Worm (Caenorhabditis elegans) whole organism, young adult: Measurements from ENCODE around the gene M163.8.

Source experiments
- B0035.1 ChIP-seq: sonication (generic microtip); optimal IDR thresholded peaks from 2 replicates; lab custom pipeline; 2016; ENCODE audit warnings: missing genetic modification characterization, mild to moderate bottlenecking, missing compliant biosample characterization, missing genotype, missing genetic modification reagents
- B0336.3 ChIP-seq: fragments of 200-800 bp; sonication (Bioruptor generic); IDR thresholded peaks from 2 replicates; pipeline ENCODE4 v1.3.6; 2022; ENCODE audit warnings: missing genetic modification characterization, missing compliant biosample characterization
- C17E4.6 ChIP-seq: fragments of 200-800 bp; sonication (Bioruptor generic); IDR thresholded peaks from 2 replicates; pipeline ENCODE4 v1.3.6; 2022; ENCODE audit warnings: missing genetic modification reagents, missing genetic modification characterization, missing compliant biosample characterization
- D2030.7 ChIP-seq: fragments of 200-800 bp; sonication (Bioruptor generic); IDR thresholded peaks from 2 replicates; pipeline ENCODE4 v1.3.6; 2022; ENCODE audit warnings: missing genetic modification reagents, missing genetic modification characterization, missing compliant biosample characterization
- F10E7.11 ChIP-seq: sonication (generic microtip); optimal IDR thresholded peaks from 2 replicates; lab custom pipeline; 2017; ENCODE audit warnings: mild to moderate bottlenecking, missing genetic modification characterization, moderate library complexity, missing compliant biosample characterization
- F23B12.7 ChIP-seq: sonication (generic microtip); optimal IDR thresholded peaks from 2 replicates; lab custom pipeline; 2017; ENCODE audit warnings: missing genetic modification characterization, mild to moderate bottlenecking, missing compliant biosample characterization, antibody characterized with exemption, moderate library complexity; ENCODE audit not compliant: insufficient read depth
- F37B4.10 ChIP-seq: fragments of 200-800 bp; sonication (Bioruptor generic); IDR thresholded peaks from 2 replicates; pipeline ENCODE4 v1.3.6; 2022; ENCODE audit warnings: missing genetic modification characterization, missing compliant biosample characterization
- F39B2.1 ChIP-seq: fragments of 200-800 bp; sonication (Bioruptor generic); IDR thresholded peaks from 2 replicates; pipeline ENCODE4 v1.3.6; 2022; ENCODE audit warnings: missing genetic modification reagents, missing genetic modification characterization, missing compliant biosample characterization
- K11D2.4 ChIP-seq: fragments of 200-800 bp; sonication (Bioruptor generic); IDR thresholded peaks from 2 replicates; pipeline ENCODE4 v1.3.6; 2022; ENCODE audit warnings: missing genetic modification reagents, missing genetic modification characterization, missing compliant biosample characterization
- K12H6.12 ChIP-seq: fragments of 200-800 bp; sonication (Bioruptor generic); optimal IDR thresholded peaks from 2 replicates; lab custom pipeline; 2018; ENCODE audit warnings: mild to moderate bottlenecking, missing genetic modification characterization, missing compliant biosample characterization
- Y53F4B.3 ChIP-seq: fragments of 200-800 bp; sonication (Bioruptor generic); IDR thresholded peaks from 2 replicates; pipeline ENCODE4 v1.3.6; 2022; ENCODE audit warnings: missing genetic modification reagents, missing genetic modification characterization, missing compliant biosample characterization
- Y67H2A.10 ChIP-seq: fragments of 200-800 bp; sonication (Bioruptor generic); conservative IDR thresholded peaks from 2 replicates; pipeline ENCODE4 v1.3.6; 2022; ENCODE audit warnings: missing genetic modification reagents, missing genetic modification characterization, missing compliant biosample characterization
- ZK185.1 ChIP-seq: sonication (generic microtip); optimal IDR thresholded peaks from 2 replicates; lab custom pipeline; 2016; ENCODE audit warnings: mild to moderate bottlenecking, missing genetic modification characterization, missing compliant biosample characterization; ENCODE audit not compliant: poor library complexity, severe bottlenecking
- bed-2 ChIP-seq: fragments of 200-800 bp; sonication (Bioruptor generic); IDR thresholded peaks from 2 replicates; pipeline ENCODE4 v1.3.6; 2022; ENCODE audit warnings: missing genetic modification reagents, missing genetic modification characterization, missing compliant biosample characterization
- ceh-100 ChIP-seq: fragments of 200-800 bp; sonication (Bioruptor generic); IDR thresholded peaks from 2 replicates; pipeline ENCODE4 v1.3.6; 2022; ENCODE audit warnings: missing genetic modification reagents, missing genetic modification characterization, missing compliant biosample characterization
- ceh-40 ChIP-seq: fragments of 200-800 bp; sonication (Bioruptor generic); IDR thresholded peaks from 2 replicates; pipeline ENCODE4 v1.3.6; 2022; ENCODE audit warnings: missing genetic modification characterization, missing compliant biosample characterization
- ceh-58 ChIP-seq: fragments of 200-800 bp; sonication (Bioruptor generic); IDR thresholded peaks from 2 replicates; pipeline ENCODE4 v1.3.6; 2022; ENCODE audit warnings: missing genetic modification characterization, missing compliant biosample characterization
- ceh-91 ChIP-seq: fragments of 200-800 bp; sonication (Bioruptor generic); IDR thresholded peaks from 2 replicates; pipeline ENCODE4 v1.3.6; 2022; ENCODE audit warnings: missing genetic modification reagents, missing genetic modification characterization, missing compliant biosample characterization
- dpff-1 ChIP-seq: sonication (generic microtip); optimal IDR thresholded peaks from 2 replicates; lab custom pipeline; 2017; ENCODE audit warnings: mild to moderate bottlenecking, missing genetic modification characterization, missing compliant biosample characterization
- ets-4 ChIP-seq: fragments of 200-800 bp; sonication (Bioruptor generic); optimal IDR thresholded peaks from 2 replicates; lab custom pipeline; 2018; ENCODE audit warnings: mild to moderate bottlenecking, missing genetic modification characterization, missing compliant biosample characterization
- fkh-3 ChIP-seq: sonication (generic microtip); optimal IDR thresholded peaks from 2 replicates; lab custom pipeline; 2016; ENCODE audit warnings: mild to moderate bottlenecking, missing genetic modification characterization, missing compliant biosample characterization
- hlh-26 ChIP-seq: fragments of 200-800 bp; sonication (Bioruptor generic); conservative IDR thresholded peaks from 2 replicates; pipeline ENCODE4 v1.3.6; 2022; ENCODE audit warnings: missing genetic modification reagents, missing genetic modification characterization, missing compliant biosample characterization
- hsf-1 ChIP-seq: fragments of 200-800 bp; sonication (Bioruptor generic); IDR thresholded peaks from 2 replicates; pipeline ENCODE4 v1.3.6; 2022; ENCODE audit warnings: missing genetic modification reagents, missing genetic modification characterization, missing compliant biosample characterization
- lag-1 ChIP-seq: fragments of 200-800 bp; sonication (Bioruptor generic); IDR thresholded peaks from 2 replicates; pipeline ENCODE4 v1.3.6; 2022; ENCODE audit warnings: missing genetic modification reagents, missing genetic modification characterization, missing compliant biosample characterization
- lin-35 ChIP-seq, 3 experiments: fragments of 150-350 bp in 2 of 3; sonication (generic microtip) in 1 of 3; optimal IDR thresholded peaks; 2 replicates each; lab custom pipeline; 2014 to 2018; ENCODE audit warnings: missing biosample characterization in 3 of 3, missing genetic modification characterization in 3 of 3, missing genetic modification reagents in 3 of 3
- lin-54 ChIP-seq: fragments of 200-800 bp; sonication (Bioruptor generic); optimal IDR thresholded peaks from 2 replicates; lab custom pipeline; 2018; ENCODE audit warnings: mild to moderate bottlenecking, missing genetic modification characterization, missing compliant biosample characterization
- lir-1 ChIP-seq: fragments of 200-800 bp; sonication (Bioruptor generic); conservative IDR thresholded peaks from 2 replicates; pipeline ENCODE4 v1.3.6; 2022; ENCODE audit warnings: missing genetic modification reagents, missing genetic modification characterization, missing compliant biosample characterization
- lsy-27 ChIP-seq: sonication (generic microtip); optimal IDR thresholded peaks from 2 replicates; lab custom pipeline; 2017; ENCODE audit warnings: missing genetic modification characterization, mild to moderate bottlenecking, missing compliant biosample characterization, antibody characterized with exemption, missing genotype, borderline replicate concordance; ENCODE audit not compliant: insufficient read depth
- mel-28 ChIP-seq: sonication (generic microtip); optimal IDR thresholded peaks from 2 replicates; lab custom pipeline; 2016; ENCODE audit warnings: borderline replicate concordance, mild to moderate bottlenecking, missing genetic modification characterization, missing compliant biosample characterization
- mxl-1 ChIP-seq: sonication (generic microtip); optimal IDR thresholded peaks from 2 replicates; lab custom pipeline; 2016; ENCODE audit warnings: missing genetic modification characterization, missing compliant biosample characterization
- nfya-2 ChIP-seq: fragments of 200-800 bp; sonication (Bioruptor generic); IDR thresholded peaks from 2 replicates; pipeline ENCODE4 v1.3.6; 2022; ENCODE audit warnings: missing genetic modification reagents, missing genetic modification characterization, missing compliant biosample characterization
- nhr-27 ChIP-seq: fragments of 200-800 bp; sonication (Bioruptor generic); optimal IDR thresholded peaks from 2 replicates; lab custom pipeline; 2018; ENCODE audit warnings: mild to moderate bottlenecking, missing genetic modification characterization, moderate library complexity, missing compliant biosample characterization
- rec-8 ChIP-seq, 2 experiments: sonication (generic microtip); optimal IDR thresholded peaks; 2 replicates each; lab custom pipeline; 2016; ENCODE audit warnings: mild to moderate bottlenecking in 2 of 2, missing genetic modification characterization in 2 of 2, missing genetic modification reagents in 2 of 2, missing genotype in 2 of 2, missing biosample characterization in 1 of 2, missing compliant biosample characterization in 1 of 2, moderate library complexity in 1 of 2
- repo-1 ChIP-seq: sonication (generic microtip); optimal IDR thresholded peaks from 2 replicates; lab custom pipeline; 2017; ENCODE audit warnings: mild to moderate bottlenecking, missing genetic modification characterization, missing compliant biosample characterization
- rpc-1 ChIP-seq, 2 experiments: fragments of 150-350 bp in 1 of 2; sonication (generic microtip) in 1 of 2; optimal IDR thresholded peaks; 2 replicates each; lab custom pipeline; 2014 to 2018; ENCODE audit warnings: missing biosample characterization in 1 of 2, missing genetic modification characterization in 1 of 2, missing genetic modification reagents in 1 of 2, missing genotype in 1 of 2
- sea-2 ChIP-seq: fragments of 200-800 bp; sonication (Bioruptor generic); IDR thresholded peaks from 2 replicates; pipeline ENCODE4 v1.3.6; 2022; ENCODE audit warnings: missing genetic modification characterization, missing compliant biosample characterization
- snpc-1.3 ChIP-seq: sonication (generic microtip); optimal IDR thresholded peaks from 2 replicates; lab custom pipeline; 2017; ENCODE audit warnings: missing genetic modification characterization, mild to moderate bottlenecking, missing compliant biosample characterization, antibody characterized with exemption, moderate library complexity, missing genotype, missing genetic modification reagents; ENCODE audit not compliant: insufficient read depth
- snpc-3.4 ChIP-seq: sonication (generic microtip); optimal IDR thresholded peaks from 2 replicates; lab custom pipeline; 2017; ENCODE audit warnings: missing genetic modification characterization, mild to moderate bottlenecking, missing compliant biosample characterization, antibody characterized with exemption, moderate library complexity, missing genotype, missing genetic modification reagents
- somi-1 ChIP-seq: fragments of 200-800 bp; sonication (Bioruptor generic); optimal IDR thresholded peaks from 2 replicates; lab custom pipeline; 2018; ENCODE audit warnings: mild to moderate bottlenecking, missing genetic modification characterization, missing compliant biosample characterization
- sptf-2 ChIP-seq: fragments of 200-800 bp; sonication (Bioruptor generic); optimal IDR thresholded peaks from 2 replicates; lab custom pipeline; 2018; ENCODE audit warnings: mild to moderate bottlenecking, missing genetic modification characterization, missing compliant biosample characterization
- tlf-1 ChIP-seq: fragments of 200-800 bp; sonication (Bioruptor generic); optimal IDR thresholded peaks from 2 replicates; lab custom pipeline; 2018; ENCODE audit warnings: mild to moderate bottlenecking, missing genetic modification characterization, missing compliant biosample characterization
- unc-130 ChIP-seq: sonication (generic microtip); optimal IDR thresholded peaks from 2 replicates; lab custom pipeline; 2016; ENCODE audit warnings: missing genetic modification reagents, missing genetic modification characterization, missing compliant biosample characterization
- unc-62 ChIP-seq: fragments of 150-350 bp; optimal IDR thresholded peaks from 2 replicates; lab custom pipeline; 2014; ENCODE audit warnings: missing biosample characterization, missing genetic modification reagents, missing genetic modification characterization
- zfh-2 ChIP-seq: fragments of 200-800 bp; sonication (Bioruptor generic); conservative IDR thresholded peaks from 2 replicates; pipeline ENCODE4 v1.3.6; 2022; ENCODE audit warnings: missing genetic modification reagents, missing genetic modification characterization, missing compliant biosample characterization
- ztf-18 ChIP-seq: sonication (generic microtip); optimal IDR thresholded peaks from 2 replicates; lab custom pipeline; 2016; ENCODE audit warnings: missing genotype, mild to moderate bottlenecking, missing genetic modification characterization, missing compliant biosample characterization
- ztf-22 ChIP-seq: fragments of 200-800 bp; sonication (Bioruptor generic); optimal IDR thresholded peaks from 2 replicates; lab custom pipeline; 2018; ENCODE audit warnings: mild to moderate bottlenecking, missing genetic modification characterization, moderate library complexity, missing compliant biosample characterization
- ztf-26 ChIP-seq: sonication (generic microtip); optimal IDR thresholded peaks from 2 replicates; lab custom pipeline; 2017; ENCODE audit warnings: missing genetic modification characterization, missing compliant biosample characterization
- ztf-28 ChIP-seq: fragments of 200-800 bp; sonication (Bioruptor generic); IDR thresholded peaks from 2 replicates; pipeline ENCODE4 v1.3.6; 2022; ENCODE audit warnings: missing genetic modification reagents, missing genetic modification characterization, missing compliant biosample characterization

M163.8 gene

DNA sequence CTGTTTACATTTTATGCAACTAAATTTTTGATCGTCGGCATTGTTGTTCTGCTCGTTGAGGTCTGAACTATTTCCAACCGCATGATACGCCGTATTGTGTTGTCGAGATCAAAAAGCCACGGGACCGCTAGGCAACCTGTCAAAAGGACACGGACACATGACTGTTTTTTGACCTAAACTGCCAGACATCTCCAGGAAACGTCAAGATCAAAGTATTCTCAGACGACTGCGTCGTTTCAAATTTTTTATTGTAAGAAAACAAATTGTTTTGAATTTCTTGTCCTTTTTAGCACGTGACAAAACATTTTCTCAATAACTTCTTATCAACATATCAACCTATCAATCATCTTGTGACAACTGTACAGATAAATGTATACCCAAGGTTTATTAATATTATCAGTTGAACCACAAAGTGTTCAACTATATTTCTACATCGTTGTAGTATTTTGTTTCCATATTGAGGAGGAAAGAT, 17.2 kb downstream of the M163.8 start (continued):
- no peak for TF ChIP-seq nhr-27 (tag; lab: Kevin White, UChicago)
- TF ChIP-seq Y67H2A.10 (GFP tag; lab: Robert Waterston, UW): no peak
- TF ChIP-seq ceh-58: no peak
- peak; percentile 88 for TF ChIP-seq ztf-26
- TF ChIP-seq unc-130 (GFP tag; lab: Kevin White, UChicago): no peak
- no peak for TF ChIP-seq rpc-1 (optimal IDR thresholded peaks at IDR 0.05; lab: Kevin White, UChicago)
- no peak for TF ChIP-seq rpc-1 (tag; optimal IDR thresholded peaks at IDR 0.05; lab: Kevin White, UChicago)
- peak; percentile 18 for TF ChIP-seq ztf-18
- TF ChIP-seq F39B2.1 (GFP tag; lab: Robert Waterston, UW): no peak
- TF ChIP-seq K11D2.4: peak; percentile 83
- no peak for TF ChIP-seq mel-28 (tag; lab: Kevin White, UChicago)
- TF ChIP-seq F23B12.7: no peak
- TF ChIP-seq C17E4.6 (GFP tag; lab: Robert Waterston, UW): no peak
- TF ChIP-seq fkh-3 (tag; lab: Kevin White, UChicago): no peak
- peak in 1 of 3 experiments; percentile 28 for TF ChIP-seq lin-35 (GFP tag; optimal IDR thresholded peaks at IDR 0.05; lab: Kevin White, UChicago)
- TF ChIP-seq K12H6.12: peak; percentile 41
- no peak for TF ChIP-seq F37B4.10
- no peak for TF ChIP-seq ceh-100 (GFP tag; lab: Robert Waterston, UW)
- no peak for TF ChIP-seq hlh-26 (GFP tag; lab: Robert Waterston, UW)
- no peak for TF ChIP-seq repo-1
- peak; percentile 97 for TF ChIP-seq unc-62 (GFP tag; lab: Kevin White, UChicago)
- TF ChIP-seq nfya-2 (GFP tag; lab: Robert Waterston, UW): no peak
- TF ChIP-seq lin-54: peak; percentile 12
- TF ChIP-seq bed-2 (GFP tag; lab: Robert Waterston, UW): no peak
- TF ChIP-seq lir-1 (GFP tag; lab: Robert Waterston, UW): peak; percentile 66
- TF ChIP-seq dpff-1 (tag; lab: Kevin White, UChicago): peak; percentile 17
- TF ChIP-seq snpc-3.4 (tag; lab: Kevin White, UChicago): no peak
- TF ChIP-seq ceh-91 (GFP tag; lab: Robert Waterston, UW): no peak
- TF ChIP-seq zfh-2 (GFP tag; lab: Robert Waterston, UW): no peak; the same call in 1 of the 2 replicates
- TF ChIP-seq snpc-1.3 (tag; lab: Kevin White, UChicago): no peak
- TF ChIP-seq lsy-27 (tag; lab: Kevin White, UChicago): no peak
- TF ChIP-seq B0336.3 (GFP tag; lab: Robert Waterston, UW): peak; percentile 76; the same call in 1 of the 2 replicates
- peak; percentile 90 for TF ChIP-seq somi-1
- peak; percentile 91 for TF ChIP-seq ztf-22 (GFP tag; lab: Kevin White, UChicago)
- no peak for TF ChIP-seq ceh-40 (GFP tag; lab: Robert Waterston, UW)
- TF ChIP-seq hsf-1 (GFP tag; lab: Robert Waterston, UW): no peak
- no peak for TF ChIP-seq sea-2 (GFP tag; lab: Robert Waterston, UW)
- TF ChIP-seq B0035.1 (tag; lab: Kevin White, UChicago): no peak
- no peak for TF ChIP-seq ztf-28 (GFP tag; lab: Robert Waterston, UW)
- no peak for TF ChIP-seq ets-4 (GFP tag; lab: Kevin White, UChicago)
- TF ChIP-seq Y53F4B.3 (GFP tag; lab: Robert Waterston, UW): no peak
- no peak for TF ChIP-seq rec-8 (tag; optimal IDR thresholded peaks at IDR 0.05; lab: Kevin White, UChicago)
- TF ChIP-seq lag-1 (GFP tag; lab: Robert Waterston, UW): no peak
- TF ChIP-seq F10E7.11 (tag; lab: Kevin White, UChicago): no peak
- TF ChIP-seq tlf-1 (GFP tag; lab: Kevin White, UChicago): peak; percentile 77
- TF ChIP-seq D2030.7 (GFP tag; lab: Robert Waterston, UW): no peak
- no peak for TF ChIP-seq sptf-2 (GFP tag; lab: Kevin White, UChicago)
- TF ChIP-seq mxl-1 (tag; lab: Kevin White, UChicago): no peak
- no peak for TF ChIP-seq ZK185.1 (tag; lab: Kevin White, UChicago)
